Worm (Caenorhabditis elegans) whole organism, late embryonic: ENCODE data around the gene myo-2.

ENCODE experiments used
- pax-1 ChIP-seq: fragments of 150-350 bp; optimal IDR thresholded peaks from 2 replicates; lab custom pipeline; 2014; ENCODE audit warnings: missing biosample characterization, missing genetic modification characterization
- pha-4 ChIP-seq: fragments of 150-350 bp; optimal IDR thresholded peaks from 2 replicates; lab custom pipeline; 2018; ENCODE audit warnings: missing biosample characterization, missing genetic modification reagents, missing genetic modification characterization
- pqm-1 ChIP-seq: sonication (generic microtip); optimal IDR thresholded peaks from 2 replicates; lab custom pipeline; 2016; ENCODE audit warnings: missing genetic modification characterization, missing compliant biosample characterization

- TF ChIP-seq pax-1 (no peak), pha-4 (tag; lab: Kevin White, UChicago) (no peak), pqm-1 (tag; lab: Kevin White, UChicago) (no peak)
Measured at ce11 chrX:12452143-12452570, 15.7 kb upstream of the myo-2 start.
